Worm (Caenorhabditis elegans) whole organism, L1 larva: Measurements from ENCODE around the gene fkh-5.

ENCODE experiments used
- C04F5.9 ChIP-seq: sonication (generic microtip); optimal IDR thresholded peaks from 2 replicates; lab custom pipeline; 2016; ENCODE audit warnings: missing genetic modification characterization, missing compliant biosample characterization
- C16A3.4 ChIP-seq: fragments of 150-350 bp; optimal IDR thresholded peaks from 2 replicates; lab custom pipeline; 2014; ENCODE audit warnings: missing biosample characterization, missing genetic modification characterization
- C34B4.2 ChIP-seq: sonication (generic microtip); optimal IDR thresholded peaks from 2 replicates; lab custom pipeline; 2017; ENCODE audit warnings: mild to moderate bottlenecking, missing genetic modification characterization, missing compliant biosample characterization
- aha-1 ChIP-seq: fragments of 150-350 bp; optimal IDR thresholded peaks from 2 replicates; lab custom pipeline; 2014; ENCODE audit warnings: missing biosample characterization, missing genetic modification characterization
- alr-1 ChIP-seq: fragments of 200-800 bp; sonication (Bioruptor generic); optimal IDR thresholded peaks from 2 replicates; lab custom pipeline; 2018; ENCODE audit warnings: borderline replicate concordance, mild to moderate bottlenecking, missing genetic modification characterization, missing compliant biosample characterization
- ama-1 ChIP-seq: fragments of 150-350 bp; optimal IDR thresholded peaks from 2 replicates; lab custom pipeline; 2014
- blmp-1 ChIP-seq: fragments of 150-350 bp; optimal IDR thresholded peaks from 2 replicates; lab custom pipeline; 2014; ENCODE audit warnings: missing biosample characterization, missing genetic modification characterization
- ceh-63 ChIP-seq: fragments of 200-800 bp; sonication (Bioruptor generic); optimal IDR thresholded peaks from 2 replicates; lab custom pipeline; 2018; ENCODE audit warnings: mild to moderate bottlenecking, missing genetic modification characterization, missing compliant biosample characterization
- ceh-82 ChIP-seq, 3 experiments: fragments of 150-350 bp in 1 of 3; sonication (generic microtip) in 2 of 3; optimal IDR thresholded peaks; 2 replicates each; lab custom pipeline; 2014 to 2017; ENCODE audit warnings: missing biosample characterization in 3 of 3, missing genetic modification characterization in 3 of 3
- ceh-90 ChIP-seq: sonication (generic microtip); optimal IDR thresholded peaks from 2 replicates; lab custom pipeline; 2016; ENCODE audit warnings: missing genetic modification characterization, missing compliant biosample characterization
- dpl-1 ChIP-seq, 3 experiments: fragments of 150-350 bp in 2 of 3; sonication (generic microtip) in 1 of 3; optimal IDR thresholded peaks; 2 replicates each; lab custom pipeline; 2014 to 2017; ENCODE audit warnings: missing biosample characterization in 3 of 3, missing genetic modification characterization in 3 of 3, missing genetic modification reagents in 3 of 3
- dsc-1 ChIP-seq: sonication (generic microtip); optimal IDR thresholded peaks from 2 replicates; lab custom pipeline; 2016; ENCODE audit warnings: mild to moderate bottlenecking, missing genetic modification characterization, missing compliant biosample characterization
- efl-1 ChIP-seq, 4 experiments: fragments of 150-350 bp; optimal IDR thresholded peaks in 3 of 4; peaks in 1 of 4; 1 replicate in 1 of 4; 2 replicates in 3 of 4; lab custom pipeline; 2014; ENCODE audit warnings: missing biosample characterization in 2 of 4, missing genetic modification characterization in 2 of 4, missing genetic modification reagents in 2 of 4
- efl-3 ChIP-seq: fragments of 200-800 bp; sonication (Bioruptor generic); optimal IDR thresholded peaks from 2 replicates; lab custom pipeline; 2018; ENCODE audit warnings: mild to moderate bottlenecking, missing genetic modification characterization, missing compliant biosample characterization
- egl-13 ChIP-seq: sonication (generic microtip); optimal IDR thresholded peaks from 2 replicates; lab custom pipeline; 2016; ENCODE audit warnings: missing genotype, missing genetic modification reagents, missing genetic modification characterization, missing compliant biosample characterization
- elt-3 ChIP-seq, 6 experiments: fragments of 150-350 bp in 1 of 6; sonication (generic microtip); optimal IDR thresholded peaks; 2 replicates each; lab custom pipeline; 2017 to 2018; ENCODE audit warnings: missing biosample characterization in 6 of 6, missing genetic modification characterization in 6 of 6, inconsistent platforms in 1 of 6
- ets-5 ChIP-seq: fragments of 200-800 bp; sonication (Bioruptor generic); IDR thresholded peaks from 2 replicates; pipeline ENCODE4 v1.3.6; 2022; ENCODE audit warnings: missing genetic modification characterization, missing compliant biosample characterization
- fkh-10 ChIP-seq: sonication (generic microtip); optimal IDR thresholded peaks from 2 replicates; lab custom pipeline; 2017; ENCODE audit warnings: missing biosample characterization, missing genetic modification reagents, missing genetic modification characterization
- fkh-8 ChIP-seq: sonication (generic microtip); optimal IDR thresholded peaks from 2 replicates; lab custom pipeline; 2016; ENCODE audit warnings: mild to moderate bottlenecking, missing genetic modification characterization, missing compliant biosample characterization
- fos-1 ChIP-seq: fragments of 150-350 bp; optimal IDR thresholded peaks from 2 replicates; lab custom pipeline; 2014; ENCODE audit warnings: missing biosample characterization, missing genetic modification characterization
- grh-1 ChIP-seq: fragments of 200-800 bp; sonication (Bioruptor generic); IDR thresholded peaks from 2 replicates; pipeline ENCODE4 v1.3.6; 2022; ENCODE audit warnings: missing genetic modification reagents, missing genetic modification characterization, missing compliant biosample characterization
- hpl-2 ChIP-seq: fragments of 150-350 bp; optimal IDR thresholded peaks from 2 replicates; lab custom pipeline; 2014; ENCODE audit warnings: missing biosample characterization, missing genetic modification reagents, missing genetic modification characterization
- jun-1 ChIP-seq: fragments of 150-350 bp; optimal IDR thresholded peaks from 2 replicates; lab custom pipeline; 2014; ENCODE audit warnings: missing biosample characterization, missing genetic modification reagents, missing genetic modification characterization
- lin-14 ChIP-seq: fragments of 200-800 bp; sonication (Bioruptor generic); optimal IDR thresholded peaks from 2 replicates; lab custom pipeline; 2018; ENCODE audit warnings: mild to moderate bottlenecking, missing genetic modification characterization, moderate library complexity, missing compliant biosample characterization
- lin-15B ChIP-seq: fragments of 150-350 bp; sonication (generic microtip); optimal IDR thresholded peaks from 3 replicates; lab custom pipeline; 2014; ENCODE audit warnings: missing biosample characterization, missing genetic modification characterization
- lin-35 ChIP-seq, 2 experiments: fragments of 150-350 bp; optimal IDR thresholded peaks; 2 replicates each; lab custom pipeline; 2014; ENCODE audit warnings: missing biosample characterization in 2 of 2, missing genetic modification characterization in 2 of 2, missing genetic modification reagents in 2 of 2
- lin-39 ChIP-seq: fragments of 150-350 bp; optimal IDR thresholded peaks from 2 replicates; lab custom pipeline; 2014; ENCODE audit warnings: missing biosample characterization, missing genetic modification reagents, missing genetic modification characterization
- lir-3 ChIP-seq: sonication (generic microtip); optimal IDR thresholded peaks from 2 replicates; lab custom pipeline; 2016; ENCODE audit warnings: mild to moderate bottlenecking, missing genetic modification characterization, moderate library complexity, missing compliant biosample characterization; ENCODE audit not compliant: poor library complexity
- lsy-2 ChIP-seq, 2 experiments: fragments of 150-350 bp; optimal IDR thresholded peaks; 2 replicates each; lab custom pipeline; 2014; ENCODE audit warnings: missing biosample characterization in 2 of 2, missing genetic modification characterization in 2 of 2
- mdl-1 ChIP-seq, 2 experiments: fragments of 150-350 bp; optimal IDR thresholded peaks; 2 replicates each; lab custom pipeline; 2014 to 2017; ENCODE audit warnings: missing biosample characterization in 2 of 2, missing genetic modification characterization in 2 of 2, inconsistent platforms in 1 of 2
- mep-1 ChIP-seq: fragments of 150-350 bp; optimal IDR thresholded peaks from 2 replicates; lab custom pipeline; 2014; ENCODE audit warnings: missing biosample characterization, missing genetic modification characterization
- nhr-11 ChIP-seq: fragments of 150-350 bp; optimal IDR thresholded peaks from 2 replicates; lab custom pipeline; 2014; ENCODE audit warnings: missing biosample characterization, missing genetic modification characterization
- nhr-19 ChIP-seq: fragments of 200-800 bp; sonication (Bioruptor generic); conservative IDR thresholded peaks from 2 replicates; pipeline ENCODE4 v1.3.6; 2022; ENCODE audit warnings: missing genetic modification characterization, missing compliant biosample characterization
- nhr-20 ChIP-seq: sonication (generic microtip); optimal IDR thresholded peaks from 2 replicates; lab custom pipeline; 2016; ENCODE audit warnings: mild to moderate bottlenecking, missing genetic modification characterization, missing compliant biosample characterization
- nhr-28 ChIP-seq: fragments of 150-350 bp; optimal IDR thresholded peaks from 2 replicates; lab custom pipeline; 2014; ENCODE audit warnings: missing biosample characterization, missing genetic modification characterization
- nhr-71 ChIP-seq: sonication (generic microtip); optimal IDR thresholded peaks from 2 replicates; lab custom pipeline; 2016; ENCODE audit warnings: mild to moderate bottlenecking, missing genetic modification characterization, moderate library complexity, missing compliant biosample characterization
- nhr-76 ChIP-seq: sonication (generic microtip); optimal IDR thresholded peaks from 2 replicates; lab custom pipeline; 2017; ENCODE audit warnings: missing biosample characterization, missing genetic modification characterization
- nhr-77 ChIP-seq: fragments of 150-350 bp; optimal IDR thresholded peaks from 2 replicates; lab custom pipeline; 2014; ENCODE audit warnings: missing biosample characterization, missing genetic modification characterization
- nhr-90 ChIP-seq: sonication (generic microtip); optimal IDR thresholded peaks from 2 replicates; lab custom pipeline; 2016; ENCODE audit warnings: mild to moderate bottlenecking, missing genetic modification characterization, missing compliant biosample characterization; ENCODE audit not compliant: poor library complexity
- rnt-1 ChIP-seq: sonication (generic microtip); optimal IDR thresholded peaks from 2 replicates; lab custom pipeline; 2016; ENCODE audit warnings: mild to moderate bottlenecking, missing genetic modification characterization, moderate library complexity, missing compliant biosample characterization
- skn-1 ChIP-seq: fragments of 150-350 bp; optimal IDR thresholded peaks from 2 replicates; lab custom pipeline; 2014; ENCODE audit warnings: missing biosample characterization, missing genetic modification characterization
- snu-23 ChIP-seq: sonication (generic microtip); optimal IDR thresholded peaks from 2 replicates; lab custom pipeline; 2016; ENCODE audit warnings: missing genetic modification characterization, missing compliant biosample characterization
- sox-4 ChIP-seq: sonication (generic microtip); optimal IDR thresholded peaks from 2 replicates; lab custom pipeline; 2016; ENCODE audit warnings: missing genetic modification characterization, missing compliant biosample characterization
- swsn-7 ChIP-seq: sonication (generic microtip); optimal IDR thresholded peaks from 2 replicates; lab custom pipeline; 2016; ENCODE audit warnings: missing genetic modification characterization, missing compliant biosample characterization
- tlp-1 ChIP-seq: fragments of 150-350 bp; optimal IDR thresholded peaks from 2 replicates; lab custom pipeline; 2014; ENCODE audit warnings: missing biosample characterization, missing genetic modification characterization
- unc-30 ChIP-seq: sonication (generic microtip); optimal IDR thresholded peaks from 2 replicates; lab custom pipeline; 2017; ENCODE audit warnings: missing biosample characterization, missing genetic modification characterization
- unc-62 ChIP-seq: fragments of 150-350 bp; optimal IDR thresholded peaks from 2 replicates; lab custom pipeline; 2014; ENCODE audit warnings: missing biosample characterization, missing genetic modification reagents, missing genetic modification characterization
- unc-86 ChIP-seq: sonication (generic microtip); optimal IDR thresholded peaks from 2 replicates; lab custom pipeline; 2016; ENCODE audit warnings: missing genetic modification characterization, missing compliant biosample characterization
- unc-98 ChIP-seq: fragments of 200-800 bp; sonication (Bioruptor generic); IDR thresholded peaks from 2 replicates; pipeline ENCODE4 v1.3.6; 2022; ENCODE audit warnings: missing genetic modification characterization, missing compliant biosample characterization
- xbp-1 ChIP-seq: sonication (generic microtip); optimal IDR thresholded peaks from 2 replicates; lab custom pipeline; 2016; ENCODE audit warnings: missing genetic modification characterization, missing compliant biosample characterization
- zip-4 ChIP-seq: fragments of 200-800 bp; sonication (Bioruptor generic); optimal IDR thresholded peaks from 2 replicates; lab custom pipeline; 2018; ENCODE audit warnings: mild to moderate bottlenecking, missing genetic modification characterization, moderate library complexity, missing compliant biosample characterization
- ztf-4 ChIP-seq: fragments of 150-350 bp; optimal IDR thresholded peaks from 2 replicates; lab custom pipeline; 2014; ENCODE audit warnings: missing biosample characterization, missing genetic modification characterization

Gene fkh-5

ce11 chrIII:4875663-4876062 lies 31.2 kb downstream of the fkh-5 start (continued):
- no peak for TF ChIP-seq grh-1 (GFP tag; lab: Robert Waterston, UW)
- no peak for TF ChIP-seq ama-1
- no peak for TF ChIP-seq lir-3 (tag; lab: Kevin White, UChicago)
- TF ChIP-seq alr-1 (tag; lab: Kevin White, UChicago): no peak
- TF ChIP-seq nhr-28 (tag; lab: Kevin White, UChicago): no peak
- TF ChIP-seq jun-1: no peak
- TF ChIP-seq ztf-4: no peak
- no peak for TF ChIP-seq nhr-76 (tag; lab: Kevin White, UChicago)
- no peak for TF ChIP-seq lin-39 (tag; lab: Kevin White, UChicago)
- TF ChIP-seq C34B4.2 (tag; lab: Kevin White, UChicago): no peak
- TF ChIP-seq elt-3 (tag; optimal IDR thresholded peaks at IDR 0.05; lab: Kevin White, UChicago): no peak
- peak; percentile 61 for TF ChIP-seq lin-14 (GFP tag; lab: Kevin White, UChicago)
- TF ChIP-seq tlp-1: no peak
- TF ChIP-seq nhr-19 (GFP tag; lab: Robert Waterston, UW): no peak
- no peak for TF ChIP-seq ceh-90 (tag; lab: Kevin White, UChicago)
- no peak for TF ChIP-seq sox-4 (tag; lab: Kevin White, UChicago)
- TF ChIP-seq unc-62: no peak
- TF ChIP-seq nhr-90 (tag; lab: Kevin White, UChicago): no peak
- TF ChIP-seq ets-5: no peak
- peak; percentile 2 to 34 for TF ChIP-seq efl-1 (optimal IDR thresholded peaks at IDR 0.05; lab: Kevin White, UChicago)
- peak in 1 of 2 experiments; percentile 62 for TF ChIP-seq efl-1 (GFP tag; optimal IDR thresholded peaks at IDR 0.05 in 1 of 2; lab: Kevin White, UChicago)
- no peak for TF ChIP-seq fos-1 (tag; lab: Kevin White, UChicago)
- TF ChIP-seq nhr-77 (tag; lab: Kevin White, UChicago): no peak
- no peak for TF ChIP-seq hpl-2 (GFP tag; lab: Kevin White, UChicago)
- TF ChIP-seq ceh-63 (GFP tag; lab: Kevin White, UChicago): no peak
- TF ChIP-seq fkh-8 (tag; lab: Kevin White, UChicago): peak; percentile 77
- peak; percentile 50 for TF ChIP-seq unc-86
- no peak for TF ChIP-seq aha-1 (tag; lab: Kevin White, UChicago)
- TF ChIP-seq efl-3 (GFP tag; lab: Kevin White, UChicago): no peak
- TF ChIP-seq dsc-1 (tag; lab: Kevin White, UChicago): peak; percentile 56
- no peak for TF ChIP-seq mdl-1 (tag; optimal IDR thresholded peaks at IDR 0.05; lab: Kevin White, UChicago)
- no peak for TF ChIP-seq C04F5.9 (tag; lab: Kevin White, UChicago)
- TF ChIP-seq fkh-10 (GFP tag; lab: Kevin White, UChicago): peak; percentile 42
- TF ChIP-seq egl-13 (tag; lab: Kevin White, UChicago): peak; percentile 47
- TF ChIP-seq unc-30: no peak

ce11 chrIII:4878281-4878680 lies 33.8 kb downstream of the fkh-5 start, which contains the start of the genes tost-1 and arx-6:
TSS of gene tost-1 (minus strand) at chrIII:4878311.
TSS of gene arx-6 (plus strand) at chrIII:4878658.
- peak; percentile 57 for TF ChIP-seq C16A3.4 (tag; lab: Kevin White, UChicago)
- peak; percentile 18 for TF ChIP-seq lin-14 (GFP tag; lab: Kevin White, UChicago)
- peak; percentile 39 for TF ChIP-seq mep-1 (tag; lab: Kevin White, UChicago)
- TF ChIP-seq xbp-1 (tag; lab: Kevin White, UChicago): peak; percentile 36
- TF ChIP-seq lin-15B (tag; lab: Kevin White, UChicago): peak; percentile 51
- peak; percentile 16 for TF ChIP-seq fkh-8 (tag; lab: Kevin White, UChicago)
- TF ChIP-seq nhr-11 (tag; lab: Kevin White, UChicago): no peak
- peak; percentile 23 for TF ChIP-seq swsn-7
- TF ChIP-seq nhr-71: peak; percentile 51
- peak; percentile 85 to 94 for TF ChIP-seq lin-35 (GFP tag; optimal IDR thresholded peaks at IDR 0.05; lab: Kevin White, UChicago)
- TF ChIP-seq dpl-1 (GFP tag; optimal IDR thresholded peaks at IDR 0.05; lab: Kevin White, UChicago): peak; percentile 84 to 92 (median 89)
- TF ChIP-seq nhr-20 (tag; lab: Kevin White, UChicago): peak; percentile 36
- peak; percentile 20; the same call in 1 of the 2 replicates for TF ChIP-seq nhr-19 (GFP tag; lab: Robert Waterston, UW)
- TF ChIP-seq nhr-28 (tag; lab: Kevin White, UChicago): no peak
- TF ChIP-seq unc-98 (GFP tag; lab: Robert Waterston, UW): no peak
- no peak for TF ChIP-seq nhr-90 (tag; lab: Kevin White, UChicago)
- no peak for TF ChIP-seq zip-4 (GFP tag; lab: Kevin White, UChicago)
- TF ChIP-seq ceh-82 (tag; optimal IDR thresholded peaks at IDR 0.05; lab: Kevin White, UChicago): peak in 2 of 3 experiments; percentile 2 to 30
- TF ChIP-seq skn-1 (tag; lab: Kevin White, UChicago): peak; percentile 69
- peak; percentile 42 to 73 for TF ChIP-seq lsy-2 (tag; optimal IDR thresholded peaks at IDR 0.05; lab: Kevin White, UChicago)
- TF ChIP-seq blmp-1 (tag; lab: Kevin White, UChicago): peak; percentile 46
- TF ChIP-seq snu-23 (GFP tag; lab: Kevin White, UChicago): peak; percentile 62
- peak; percentile 41 for TF ChIP-seq rnt-1 (tag; lab: Kevin White, UChicago)
- peak; percentile 5 for TF ChIP-seq C04F5.9 (tag; lab: Kevin White, UChicago)
- peak; percentile 38 for TF ChIP-seq fos-1 (tag; lab: Kevin White, UChicago)
